In genomic region chrV:10807862-10808327, ce11 we compare ENCODE assay signal across 4 worm cellular contexts.
TF ChIP-seq lines count a peak whose summit lies in the region.

Gene plrg-1, minus strand, starts transcription at chrV:10807912.

TF ChIP-seq in whole organism, L2 larva, 48 proteins besides CTCF, POLR2A, EP300 and RAD21 (continued from another document):
- no peak for TF ChIP-seq unc-62 (GFP tag; optimal IDR thresholded peaks at IDR 0.05; lab: Kevin White, UChicago)
- peak; percentile 83 for TF ChIP-seq ztf-4 (tag; optimal IDR thresholded peaks at IDR 0.05; lab: Kevin White, UChicago)
- no peak for TF ChIP-seq nhr-12 (tag; optimal IDR thresholded peaks at IDR 0.05; lab: Kevin White, UChicago)
- no peak for TF ChIP-seq peb-1 (tag; optimal IDR thresholded peaks at IDR 0.05; lab: Kevin White, UChicago)
- TF ChIP-seq nhr-10 (tag; optimal IDR thresholded peaks at IDR 0.05; lab: Kevin White, UChicago) = no peak
- peak; percentile 54 for TF ChIP-seq fos-1 (tag; optimal IDR thresholded peaks at IDR 0.05; lab: Kevin White, UChicago)
- peak; percentile 88 for TF ChIP-seq lin-11 (tag; optimal IDR thresholded peaks at IDR 0.05; lab: Kevin White, UChicago)
- TF ChIP-seq Y55F3AM.14 (GFP tag; optimal IDR thresholded peaks at IDR 0.05; lab: Kevin White, UChicago) = peak; percentile 7
- TF ChIP-seq mdl-1 (tag; optimal IDR thresholded peaks at IDR 0.05; lab: Kevin White, UChicago) = peak in 1 of 2 experiments; percentile 30
- TF ChIP-seq ZK546.5 (tag; optimal IDR thresholded peaks at IDR 0.05; lab: Kevin White, UChicago) = peak; percentile 22
- peak; percentile 23 for TF ChIP-seq nhr-237 (tag; optimal IDR thresholded peaks at IDR 0.05; lab: Kevin White, UChicago)
- TF ChIP-seq zag-1 (tag; optimal IDR thresholded peaks at IDR 0.05; lab: Kevin White, UChicago) = peak; percentile 56
- TF ChIP-seq ceh-16 (tag; optimal IDR thresholded peaks at IDR 0.05; lab: Kevin White, UChicago) = peak; percentile 63
- TF ChIP-seq elt-3 (tag; optimal IDR thresholded peaks at IDR 0.05; lab: Kevin White, UChicago) = no peak
- TF ChIP-seq blmp-1 (tag; optimal IDR thresholded peaks at IDR 0.05; lab: Kevin White, UChicago; ENCODE audit: insufficient read depth) = no peak
- TF ChIP-seq nhr-23 (tag; optimal IDR thresholded peaks at IDR 0.05; lab: Kevin White, UChicago) = no peak
- no peak for TF ChIP-seq ama-1 (optimal IDR thresholded peaks at IDR 0.05; lab: Kevin White, UChicago)
- TF ChIP-seq sma-9 (GFP tag; optimal IDR thresholded peaks at IDR 0.05; lab: Kevin White, UChicago) = peak; percentile 96
- TF ChIP-seq sma-9 (tag; optimal IDR thresholded peaks at IDR 0.05; lab: Kevin White, UChicago) = no peak
- TF ChIP-seq elt-1 (tag; optimal IDR thresholded peaks at IDR 0.05; lab: Kevin White, UChicago) = no peak
- TF ChIP-seq R02D3.7 (tag; optimal IDR thresholded peaks at IDR 0.05; lab: Kevin White, UChicago) = peak; percentile 19
- peak; percentile 72 to 87 for TF ChIP-seq lsy-2 (tag; optimal IDR thresholded peaks at IDR 0.05; lab: Kevin White, UChicago)
- TF ChIP-seq aly-2 (tag; optimal IDR thresholded peaks at IDR 0.05; lab: Kevin White, UChicago) = no peak
- no peak for TF ChIP-seq unc-39 (tag; optimal IDR thresholded peaks at IDR 0.05; lab: Kevin White, UChicago)

TF ChIP-seq in whole organism, L4 larva, 104 proteins besides CTCF, POLR2A, EP300 and RAD21 (continued from another document and continues in another):
- TF ChIP-seq ces-1 (GFP tag; optimal IDR thresholded peaks at IDR 0.05; lab: Kevin White, UChicago) (peak; percentile 3), ZK546.5 (tag; optimal IDR thresholded peaks at IDR 0.05; lab: Kevin White, UChicago) (peak in 1 of 2 experiments; percentile 7), lin-29 (GFP tag; IDR thresholded peaks at IDR 0.05; lab: Robert Waterston, UW) (peak; percentile 76), hmg-1.1 (GFP tag; IDR thresholded peaks at IDR 0.05; lab: Robert Waterston, UW) (peak; percentile 95), ceh-20 (GFP tag; IDR thresholded peaks at IDR 0.05; lab: Robert Waterston, UW) (peak; percentile 89), php-3 (GFP tag; IDR thresholded peaks at IDR 0.05; lab: Robert Waterston, UW) (peak; percentile 77), F37D6.2 (tag; optimal IDR thresholded peaks at IDR 0.05; lab: Kevin White, UChicago) (peak; percentile 62), zfp-2 (tag; optimal IDR thresholded peaks at IDR 0.05; lab: Kevin White, UChicago) (no peak), unc-39 (tag; optimal IDR thresholded peaks at IDR 0.05; lab: Kevin White, UChicago) (no peak), hlh-11 (tag; optimal IDR thresholded peaks at IDR 0.05; lab: Kevin White, UChicago) (peak; percentile 89), duxl-1 (tag; optimal IDR thresholded peaks at IDR 0.05; lab: Kevin White, UChicago; ENCODE audit: poor library complexity) (peak; percentile 90), ctbp-1 (GFP tag; IDR thresholded peaks at IDR 0.05; lab: Robert Waterston, UW) (peak; percentile 88), dve-1 (tag; optimal IDR thresholded peaks at IDR 0.05; lab: Kevin White, UChicago; ENCODE audit: insufficient read depth) (peak; percentile 91), ceh-62 (tag; optimal IDR thresholded peaks at IDR 0.05; lab: Kevin White, UChicago) (no peak), dmd-9 (GFP tag; IDR thresholded peaks at IDR 0.05; lab: Robert Waterston, UW) (peak; percentile 47; the same call in 1 of the 2 replicates), nhr-11 (tag; optimal IDR thresholded peaks at IDR 0.05; lab: Kevin White, UChicago) (peak; percentile 78), nhr-25 (tag; optimal IDR thresholded peaks at IDR 0.05; lab: Kevin White, UChicago; ENCODE audit: borderline replicate concordance, insufficient read depth) (peak; percentile 42), attf-4 (tag; optimal IDR thresholded peaks at IDR 0.05; lab: Kevin White, UChicago) (no peak), dmd-8 (GFP tag; IDR thresholded peaks at IDR 0.05; lab: Robert Waterston, UW) (peak; percentile 78; the same call in 1 of the 2 replicates), ztf-11 (tag; optimal IDR thresholded peaks at IDR 0.05; lab: Kevin White, UChicago) (no peak), ceh-82 (tag; optimal IDR thresholded peaks at IDR 0.05; lab: Kevin White, UChicago) (no peak), nhr-48 (tag; optimal IDR thresholded peaks at IDR 0.05; lab: Kevin White, UChicago) (peak; percentile 78), fkh-10 (GFP tag; optimal IDR thresholded peaks at IDR 0.05; lab: Kevin White, UChicago) (peak; percentile 50), arid-1 (GFP tag; conservative IDR thresholded peaks at IDR 0.05; lab: Robert Waterston, UW) (peak; percentile 91), unc-62 (GFP tag; optimal IDR thresholded peaks at IDR 0.05 in 1 of 2; lab: Kevin White, UChicago) (peak in 1 of 2 experiments; percentile 69), unc-62 (tag; optimal IDR thresholded peaks at IDR 0.05; lab: Kevin White, UChicago) (no peak), cey-2 (tag; optimal IDR thresholded peaks at IDR 0.05; lab: Kevin White, UChicago; ENCODE audit: borderline replicate concordance, insufficient read depth) (no peak), Y48G9A.11 (GFP tag; IDR thresholded peaks at IDR 0.05; lab: Robert Waterston, UW) (peak; percentile 80), ceh-44 (GFP tag; IDR thresholded peaks at IDR 0.05; lab: Robert Waterston, UW) (peak; percentile 89), nhr-6 (tag; optimal IDR thresholded peaks at IDR 0.05; lab: Kevin White, UChicago) (peak; percentile 87), daf-19 (GFP tag; conservative IDR thresholded peaks at IDR 0.05; lab: Robert Waterston, UW) (peak; percentile 68; the same call in 1 of the 2 replicates), nhr-10 (tag; optimal IDR thresholded peaks at IDR 0.05; lab: Kevin White, UChicago) (no peak), F49E8.2 (tag; optimal IDR thresholded peaks at IDR 0.05; lab: Kevin White, UChicago; ENCODE audit: borderline replicate concordance) (peak; percentile 59), daf-8 (GFP tag; IDR thresholded peaks at IDR 0.05; lab: Robert Waterston, UW) (no peak), aha-1 (tag; lab: Kevin White, UChicago) (peak; percentile 95), pqm-1 (tag; optimal IDR thresholded peaks at IDR 0.05; lab: Kevin White, UChicago) (peak; percentile 41)

TF ChIP-seq in whole organism, late embryonic, 69 proteins besides CTCF, POLR2A, EP300 and RAD21 (continued from another document and continues in another):
- TF ChIP-seq sdc-2 (tag; optimal IDR thresholded peaks at IDR 0.05; lab: Kevin White, UChicago) = peak; percentile 79
- TF ChIP-seq ceh-22 (tag; optimal IDR thresholded peaks at IDR 0.05; lab: Kevin White, UChicago) = peak; percentile 71
- peak; percentile 76 for TF ChIP-seq eyg-1 (tag; optimal IDR thresholded peaks at IDR 0.05; lab: Kevin White, UChicago)
- peak; percentile 74 for TF ChIP-seq C38D4.7 (GFP tag; optimal IDR thresholded peaks at IDR 0.05; lab: Kevin White, UChicago)
- peak; percentile 63 for TF ChIP-seq Y22D7AL.16 (tag; optimal IDR thresholded peaks at IDR 0.05; lab: Kevin White, UChicago)
- TF ChIP-seq tbx-7 (tag; optimal IDR thresholded peaks at IDR 0.05; lab: Kevin White, UChicago) = peak; percentile 53
- TF ChIP-seq mec-3 (tag; optimal IDR thresholded peaks at IDR 0.05; lab: Kevin White, UChicago; ENCODE audit: borderline replicate concordance) = no peak
- peak; percentile 85 for TF ChIP-seq sox-4 (tag; optimal IDR thresholded peaks at IDR 0.05; lab: Kevin White, UChicago)
- TF ChIP-seq hlh-13 (GFP tag; optimal IDR thresholded peaks at IDR 0.05; lab: Kevin White, UChicago) = no peak
- no peak for TF ChIP-seq ceh-24 (tag; optimal IDR thresholded peaks at IDR 0.05; lab: Kevin White, UChicago)
- peak; percentile 76 for TF ChIP-seq ceh-45 (GFP tag; IDR thresholded peaks at IDR 0.05; lab: Robert Waterston, UW)
- TF ChIP-seq unc-3 (GFP tag; conservative IDR thresholded peaks at IDR 0.05; lab: Robert Waterston, UW) = peak; percentile 86
- peak; percentile 86 for TF ChIP-seq unc-3 (tag; optimal IDR thresholded peaks at IDR 0.05; lab: Kevin White, UChicago)
- peak; percentile 67 for TF ChIP-seq K02D7.2 (tag; optimal IDR thresholded peaks at IDR 0.05; lab: Kevin White, UChicago)
- TF ChIP-seq fkh-10 (GFP tag; optimal IDR thresholded peaks at IDR 0.05; lab: Kevin White, UChicago) = peak; percentile 22
- TF ChIP-seq ets-4 (tag; optimal IDR thresholded peaks at IDR 0.05; lab: Kevin White, UChicago) = peak; percentile 60
- no peak for TF ChIP-seq elt-4 (tag; optimal IDR thresholded peaks at IDR 0.05; lab: Kevin White, UChicago)
- TF ChIP-seq syd-9 (tag; optimal IDR thresholded peaks at IDR 0.05; lab: Kevin White, UChicago) = peak; percentile 79
- TF ChIP-seq zip-5 (tag; optimal IDR thresholded peaks at IDR 0.05; lab: Kevin White, UChicago) = peak; percentile 63
- peak; percentile 70 for TF ChIP-seq hlh-30 (tag; optimal IDR thresholded peaks at IDR 0.05; lab: Kevin White, UChicago; ENCODE audit: insufficient read depth)
- peak; percentile 89 for TF ChIP-seq ref-2 (tag; optimal IDR thresholded peaks at IDR 0.05; lab: Kevin White, UChicago)
- peak; percentile 93 for TF ChIP-seq ceh-31 (tag; optimal IDR thresholded peaks at IDR 0.05; lab: Kevin White, UChicago)
- TF ChIP-seq K09A11.1 (tag; optimal IDR thresholded peaks at IDR 0.05; lab: Kevin White, UChicago; ENCODE audit: insufficient read depth) = peak; percentile 91
- TF ChIP-seq unc-55 (GFP tag; optimal IDR thresholded peaks at IDR 0.05; lab: Kevin White, UChicago) = peak; percentile 11
- peak; percentile 88 for TF ChIP-seq ceh-2 (tag; optimal IDR thresholded peaks at IDR 0.05; lab: Kevin White, UChicago)
- TF ChIP-seq ceh-30 (tag; optimal IDR thresholded peaks at IDR 0.05; lab: Kevin White, UChicago) = no peak
- TF ChIP-seq unc-86 (tag; optimal IDR thresholded peaks at IDR 0.05; lab: Kevin White, UChicago) = peak; percentile 85
- TF ChIP-seq nhr-11 (tag; optimal IDR thresholded peaks at IDR 0.05; lab: Kevin White, UChicago) = no peak
- no peak for TF ChIP-seq ama-1 (optimal IDR thresholded peaks at IDR 0.05; lab: Kevin White, UChicago)
- TF ChIP-seq odd-2 (tag; optimal IDR thresholded peaks at IDR 0.05; lab: Kevin White, UChicago) = peak; percentile 37
- no peak for TF ChIP-seq pha-4 (tag; optimal IDR thresholded peaks at IDR 0.05; lab: Kevin White, UChicago)
- TF ChIP-seq hlh-15 (tag; optimal IDR thresholded peaks at IDR 0.05; lab: Kevin White, UChicago) = peak; percentile 67
- peak; percentile 76 for TF ChIP-seq T23F11.4 (GFP tag; optimal IDR thresholded peaks at IDR 0.05; lab: Kevin White, UChicago)
- peak; percentile 71 for TF ChIP-seq unc-42 (tag; optimal IDR thresholded peaks at IDR 0.05; lab: Kevin White, UChicago)
- peak; percentile 78 for TF ChIP-seq fax-1 (tag; optimal IDR thresholded peaks at IDR 0.05; lab: Kevin White, UChicago)
- TF ChIP-seq fkh-6 (tag; optimal IDR thresholded peaks at IDR 0.05; lab: Kevin White, UChicago) = peak; percentile 71
- peak; percentile 90 for TF ChIP-seq rnt-1 (tag; optimal IDR thresholded peaks at IDR 0.05; lab: Kevin White, UChicago)
- peak; percentile 73 for TF ChIP-seq ahr-1 (tag; optimal IDR thresholded peaks at IDR 0.05; lab: Kevin White, UChicago)
- TF ChIP-seq hlh-8 (tag; optimal IDR thresholded peaks at IDR 0.05; lab: Kevin White, UChicago) = peak; percentile 78

TF ChIP-seq in whole organism, mixed stage, embryonic, 35 proteins besides CTCF, POLR2A, EP300 and RAD21 (continued from another document):
- TF ChIP-seq ceh-39 (tag; optimal IDR thresholded peaks at IDR 0.05; lab: Kevin White, UChicago) (peak; percentile 1), sem-2 (GFP tag; optimal IDR thresholded peaks at IDR 0.05; lab: Kevin White, UChicago) (peak; percentile 47), lin-13 (tag; optimal IDR thresholded peaks at IDR 0.05; lab: Kevin White, UChicago) (peak; percentile 89), ceh-83 (GFP tag; optimal IDR thresholded peaks at IDR 0.05; lab: Kevin White, UChicago) (peak; percentile 48), sptf-1 (tag; optimal IDR thresholded peaks at IDR 0.05; lab: Kevin White, UChicago) (peak; percentile 94), mep-1 (tag; optimal IDR thresholded peaks at IDR 0.05; lab: Kevin White, UChicago) (peak; percentile 94), tbx-8 (GFP tag; optimal IDR thresholded peaks at IDR 0.05; lab: Kevin White, UChicago) (no peak)
TF ChIP-seq in whole organism, mixed stage, embryonic: peak in this region for 30.
